Worm (Caenorhabditis elegans) whole organism, L1 larva: ENCODE results near the gene col-140.

Experiments used
- ces-1 ChIP-seq: fragments of 150-350 bp; optimal IDR thresholded peaks from 2 replicates; lab custom pipeline; 2014; ENCODE audit warnings: missing biosample characterization, missing genetic modification reagents, missing genetic modification characterization
- dsc-1 ChIP-seq: sonication (generic microtip); optimal IDR thresholded peaks from 2 replicates; lab custom pipeline; 2016; ENCODE audit warnings: mild to moderate bottlenecking, missing genetic modification characterization, missing compliant biosample characterization
- egl-27 ChIP-seq, 2 experiments: fragments of 150-350 bp in 1 of 2; sonication (generic microtip); optimal IDR thresholded peaks; 3 replicates each; lab custom pipeline; 2017 to 2018; ENCODE audit warnings: missing biosample characterization in 2 of 2, missing genetic modification characterization in 2 of 2, missing genetic modification reagents in 2 of 2
- elt-3 ChIP-seq, 6 experiments: fragments of 150-350 bp in 1 of 6; sonication (generic microtip); optimal IDR thresholded peaks; 2 replicates each; lab custom pipeline; 2017 to 2018; ENCODE audit warnings: missing biosample characterization in 6 of 6, missing genetic modification characterization in 6 of 6, inconsistent platforms in 1 of 6
- lin-13 ChIP-seq: fragments of 150-350 bp; optimal IDR thresholded peaks from 2 replicates; lab custom pipeline; 2014; ENCODE audit warnings: missing biosample characterization, missing genetic modification reagents, missing genetic modification characterization
- mab-9 ChIP-seq: fragments of 200-800 bp; sonication (Bioruptor generic); IDR thresholded peaks from 2 replicates; pipeline ENCODE4 v1.3.6; 2022; ENCODE audit warnings: missing genetic modification reagents, missing genetic modification characterization, missing compliant biosample characterization
- nhr-11 ChIP-seq: fragments of 150-350 bp; optimal IDR thresholded peaks from 2 replicates; lab custom pipeline; 2014; ENCODE audit warnings: missing biosample characterization, missing genetic modification characterization
- nhr-237 ChIP-seq: fragments of 150-350 bp; optimal IDR thresholded peaks from 2 replicates; lab custom pipeline; 2014; ENCODE audit warnings: missing biosample characterization, missing genetic modification characterization
- nhr-76 ChIP-seq: sonication (generic microtip); optimal IDR thresholded peaks from 2 replicates; lab custom pipeline; 2017; ENCODE audit warnings: missing biosample characterization, missing genetic modification characterization
- nhr-84 ChIP-seq: sonication (generic microtip); optimal IDR thresholded peaks from 2 replicates; lab custom pipeline; 2017; ENCODE audit warnings: missing biosample characterization, missing genetic modification characterization
- sup-37 ChIP-seq: fragments of 200-800 bp; sonication (Bioruptor generic); optimal IDR thresholded peaks from 2 replicates; lab custom pipeline; 2018; ENCODE audit warnings: mild to moderate bottlenecking, missing genetic modification characterization, missing compliant biosample characterization
- unc-98 ChIP-seq: fragments of 200-800 bp; sonication (Bioruptor generic); IDR thresholded peaks from 2 replicates; pipeline ENCODE4 v1.3.6; 2022; ENCODE audit warnings: missing genetic modification characterization, missing compliant biosample characterization

DNA sequence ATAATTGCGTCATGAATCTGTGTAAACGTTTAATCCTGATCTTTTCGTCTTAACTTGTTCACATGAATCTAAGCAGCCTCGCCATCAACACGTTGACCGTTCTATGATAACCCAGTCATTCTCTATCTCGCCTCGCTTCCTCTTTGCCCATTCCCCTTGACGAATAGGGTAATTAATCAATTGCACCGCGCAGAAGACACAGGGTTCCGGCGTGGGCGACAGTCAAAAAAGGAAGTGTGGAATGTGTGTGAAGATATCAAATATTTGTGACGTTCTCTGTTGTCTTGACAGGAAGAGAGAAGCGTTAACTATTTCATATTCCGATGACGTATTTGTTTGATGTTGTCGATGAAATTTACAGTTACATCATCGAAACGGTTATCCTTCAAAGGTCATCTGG is 3.8 kb downstream of the col-140 start:
- TF ChIP-seq ces-1 (GFP tag; lab: Kevin White, UChicago) (no peak), nhr-237 (no peak), elt-3 (tag; optimal IDR thresholded peaks at IDR 0.05; lab: Kevin White, UChicago) (peak in 3 of 6 experiments; percentile 7 to 85 (median 13)), dsc-1 (no peak), unc-98 (no peak), egl-27 (tag; optimal IDR thresholded peaks at IDR 0.05; lab: Kevin White, UChicago) (no peak), nhr-11 (tag; lab: Kevin White, UChicago) (no peak), lin-13 (GFP tag; lab: Kevin White, UChicago) (no peak), nhr-76 (tag; lab: Kevin White, UChicago) (no peak), nhr-84 (tag; lab: Kevin White, UChicago) (no peak), mab-9 (GFP tag; lab: Robert Waterston, UW) (no peak), sup-37 (no peak)
